Worm (Caenorhabditis elegans) whole organism, L1 larva: ENCODE data around the gene F43C1.5.

Source experiments
- C16A3.4 ChIP-seq: fragments of 150-350 bp; optimal IDR thresholded peaks from 2 replicates; lab custom pipeline; 2014; ENCODE audit warnings: missing biosample characterization, missing genetic modification characterization
- F16B12.6 ChIP-seq: fragments of 150-350 bp; optimal IDR thresholded peaks from 2 replicates; lab custom pipeline; 2014; ENCODE audit warnings: missing biosample characterization, missing genetic modification characterization
- Y116A8C.19 ChIP-seq: sonication (generic microtip); optimal IDR thresholded peaks from 2 replicates; lab custom pipeline; 2016; ENCODE audit warnings: missing compliant biosample characterization, missing genetic modification characterization, borderline replicate concordance
- alr-1 ChIP-seq: fragments of 200-800 bp; sonication (Bioruptor generic); optimal IDR thresholded peaks from 2 replicates; lab custom pipeline; 2018; ENCODE audit warnings: borderline replicate concordance, mild to moderate bottlenecking, missing genetic modification characterization, missing compliant biosample characterization
- ama-1 ChIP-seq: fragments of 150-350 bp; optimal IDR thresholded peaks from 2 replicates; lab custom pipeline; 2014
- ceh-8 ChIP-seq: fragments of 200-800 bp; sonication (Bioruptor generic); optimal IDR thresholded peaks from 2 replicates; lab custom pipeline; 2018; ENCODE audit warnings: mild to moderate bottlenecking, missing genetic modification characterization, moderate library complexity, missing compliant biosample characterization
- ceh-82 ChIP-seq, 3 experiments: fragments of 150-350 bp in 1 of 3; sonication (generic microtip) in 2 of 3; optimal IDR thresholded peaks; 2 replicates each; lab custom pipeline; 2014 to 2017; ENCODE audit warnings: missing biosample characterization in 3 of 3, missing genetic modification characterization in 3 of 3
- ceh-88 ChIP-seq: fragments of 200-800 bp; sonication (Bioruptor generic); IDR thresholded peaks from 2 replicates; pipeline ENCODE4 v1.3.6; 2022; ENCODE audit warnings: missing genetic modification characterization, missing compliant biosample characterization
- ceh-90 ChIP-seq: sonication (generic microtip); optimal IDR thresholded peaks from 2 replicates; lab custom pipeline; 2016; ENCODE audit warnings: missing genetic modification characterization, missing compliant biosample characterization
- dpl-1 ChIP-seq, 3 experiments: fragments of 150-350 bp in 2 of 3; sonication (generic microtip) in 1 of 3; optimal IDR thresholded peaks; 2 replicates each; lab custom pipeline; 2014 to 2017; ENCODE audit warnings: missing biosample characterization in 3 of 3, missing genetic modification characterization in 3 of 3, missing genetic modification reagents in 3 of 3
- dsc-1 ChIP-seq: sonication (generic microtip); optimal IDR thresholded peaks from 2 replicates; lab custom pipeline; 2016; ENCODE audit warnings: mild to moderate bottlenecking, missing genetic modification characterization, missing compliant biosample characterization
- efl-1 ChIP-seq, 4 experiments: fragments of 150-350 bp; optimal IDR thresholded peaks in 3 of 4; peaks in 1 of 4; 1 replicate in 1 of 4; 2 replicates in 3 of 4; lab custom pipeline; 2014; ENCODE audit warnings: missing biosample characterization in 2 of 4, missing genetic modification characterization in 2 of 4, missing genetic modification reagents in 2 of 4
- elt-3 ChIP-seq, 6 experiments: fragments of 150-350 bp in 1 of 6; sonication (generic microtip); optimal IDR thresholded peaks; 2 replicates each; lab custom pipeline; 2017 to 2018; ENCODE audit warnings: missing biosample characterization in 6 of 6, missing genetic modification characterization in 6 of 6, inconsistent platforms in 1 of 6
- fkh-10 ChIP-seq: sonication (generic microtip); optimal IDR thresholded peaks from 2 replicates; lab custom pipeline; 2017; ENCODE audit warnings: missing biosample characterization, missing genetic modification reagents, missing genetic modification characterization
- grh-1 ChIP-seq: fragments of 200-800 bp; sonication (Bioruptor generic); IDR thresholded peaks from 2 replicates; pipeline ENCODE4 v1.3.6; 2022; ENCODE audit warnings: missing genetic modification reagents, missing genetic modification characterization, missing compliant biosample characterization
- hlh-17 ChIP-seq: fragments of 200-800 bp; sonication (Bioruptor generic); optimal IDR thresholded peaks from 2 replicates; lab custom pipeline; 2018; ENCODE audit warnings: missing genetic modification characterization, mild to moderate bottlenecking, missing compliant biosample characterization, moderate library complexity, borderline replicate concordance
- irx-1 ChIP-seq: sonication (generic microtip); optimal IDR thresholded peaks from 2 replicates; lab custom pipeline; 2016; ENCODE audit warnings: missing genetic modification characterization, missing compliant biosample characterization
- lin-15B ChIP-seq: fragments of 150-350 bp; sonication (generic microtip); optimal IDR thresholded peaks from 3 replicates; lab custom pipeline; 2014; ENCODE audit warnings: missing biosample characterization, missing genetic modification characterization
- lin-35 ChIP-seq, 2 experiments: fragments of 150-350 bp; optimal IDR thresholded peaks; 2 replicates each; lab custom pipeline; 2014; ENCODE audit warnings: missing biosample characterization in 2 of 2, missing genetic modification characterization in 2 of 2, missing genetic modification reagents in 2 of 2
- lin-39 ChIP-seq: fragments of 150-350 bp; optimal IDR thresholded peaks from 2 replicates; lab custom pipeline; 2014; ENCODE audit warnings: missing biosample characterization, missing genetic modification reagents, missing genetic modification characterization
- mab-9 ChIP-seq: fragments of 200-800 bp; sonication (Bioruptor generic); IDR thresholded peaks from 2 replicates; pipeline ENCODE4 v1.3.6; 2022; ENCODE audit warnings: missing genetic modification reagents, missing genetic modification characterization, missing compliant biosample characterization
- mef-2 ChIP-seq: fragments of 150-350 bp; optimal IDR thresholded peaks from 2 replicates; lab custom pipeline; 2014; ENCODE audit warnings: missing biosample characterization, missing genetic modification characterization
- mep-1 ChIP-seq: fragments of 150-350 bp; optimal IDR thresholded peaks from 2 replicates; lab custom pipeline; 2014; ENCODE audit warnings: missing biosample characterization, missing genetic modification characterization
- nhr-19 ChIP-seq: fragments of 200-800 bp; sonication (Bioruptor generic); conservative IDR thresholded peaks from 2 replicates; pipeline ENCODE4 v1.3.6; 2022; ENCODE audit warnings: missing genetic modification characterization, missing compliant biosample characterization
- nhr-20 ChIP-seq: sonication (generic microtip); optimal IDR thresholded peaks from 2 replicates; lab custom pipeline; 2016; ENCODE audit warnings: mild to moderate bottlenecking, missing genetic modification characterization, missing compliant biosample characterization
- nhr-237 ChIP-seq: fragments of 150-350 bp; optimal IDR thresholded peaks from 2 replicates; lab custom pipeline; 2014; ENCODE audit warnings: missing biosample characterization, missing genetic modification characterization
- nhr-28 ChIP-seq: fragments of 150-350 bp; optimal IDR thresholded peaks from 2 replicates; lab custom pipeline; 2014; ENCODE audit warnings: missing biosample characterization, missing genetic modification characterization
- nhr-47 ChIP-seq: sonication (generic microtip); optimal IDR thresholded peaks from 2 replicates; lab custom pipeline; 2016; ENCODE audit warnings: mild to moderate bottlenecking, missing genetic modification characterization, moderate library complexity, missing compliant biosample characterization
- nhr-71 ChIP-seq: sonication (generic microtip); optimal IDR thresholded peaks from 2 replicates; lab custom pipeline; 2016; ENCODE audit warnings: mild to moderate bottlenecking, missing genetic modification characterization, moderate library complexity, missing compliant biosample characterization
- nhr-76 ChIP-seq: sonication (generic microtip); optimal IDR thresholded peaks from 2 replicates; lab custom pipeline; 2017; ENCODE audit warnings: missing biosample characterization, missing genetic modification characterization
- nhr-77 ChIP-seq: fragments of 150-350 bp; optimal IDR thresholded peaks from 2 replicates; lab custom pipeline; 2014; ENCODE audit warnings: missing biosample characterization, missing genetic modification characterization
- nhr-84 ChIP-seq: sonication (generic microtip); optimal IDR thresholded peaks from 2 replicates; lab custom pipeline; 2017; ENCODE audit warnings: missing biosample characterization, missing genetic modification characterization
- nhr-85 ChIP-seq: sonication (generic microtip); peaks from one replicate; lab custom pipeline; 2016; ENCODE audit warnings: missing genetic modification characterization, inconsistent platforms, missing compliant biosample characterization
- pax-3 ChIP-seq: fragments of 200-800 bp; sonication (Bioruptor generic); optimal IDR thresholded peaks from 2 replicates; lab custom pipeline; 2018; ENCODE audit warnings: mild to moderate bottlenecking, missing genetic modification characterization, moderate library complexity, missing compliant biosample characterization
- skn-1 ChIP-seq: fragments of 150-350 bp; optimal IDR thresholded peaks from 2 replicates; lab custom pipeline; 2014; ENCODE audit warnings: missing biosample characterization, missing genetic modification characterization
- snpc-4 ChIP-seq: fragments of 150-350 bp; optimal IDR thresholded peaks from 2 replicates; lab custom pipeline; 2014; ENCODE audit warnings: missing biosample characterization, missing genetic modification characterization
- snu-23 ChIP-seq: sonication (generic microtip); optimal IDR thresholded peaks from 2 replicates; lab custom pipeline; 2016; ENCODE audit warnings: missing genetic modification characterization, missing compliant biosample characterization
- sptf-1 ChIP-seq: fragments of 150-350 bp; optimal IDR thresholded peaks from 2 replicates; lab custom pipeline; 2014; ENCODE audit warnings: missing biosample characterization, missing genetic modification characterization
- sup-37 ChIP-seq: fragments of 200-800 bp; sonication (Bioruptor generic); optimal IDR thresholded peaks from 2 replicates; lab custom pipeline; 2018; ENCODE audit warnings: mild to moderate bottlenecking, missing genetic modification characterization, missing compliant biosample characterization
- swsn-7 ChIP-seq: sonication (generic microtip); optimal IDR thresholded peaks from 2 replicates; lab custom pipeline; 2016; ENCODE audit warnings: missing genetic modification characterization, missing compliant biosample characterization
- tbx-2 ChIP-seq: sonication (generic microtip); optimal IDR thresholded peaks from 2 replicates; lab custom pipeline; 2016; ENCODE audit warnings: missing genetic modification characterization, missing compliant biosample characterization
- tlp-1 ChIP-seq: fragments of 150-350 bp; optimal IDR thresholded peaks from 2 replicates; lab custom pipeline; 2014; ENCODE audit warnings: missing biosample characterization, missing genetic modification characterization
- unc-130 ChIP-seq: fragments of 150-350 bp; optimal IDR thresholded peaks from 2 replicates; lab custom pipeline; 2017; ENCODE audit warnings: missing biosample characterization, missing genetic modification characterization, inconsistent platforms
- unc-86 ChIP-seq: sonication (generic microtip); optimal IDR thresholded peaks from 2 replicates; lab custom pipeline; 2016; ENCODE audit warnings: missing genetic modification characterization, missing compliant biosample characterization
- vab-15 ChIP-seq: sonication (generic microtip); optimal IDR thresholded peaks from 2 replicates; lab custom pipeline; 2017; ENCODE audit warnings: missing genotype, mild to moderate bottlenecking, missing genetic modification characterization, missing compliant biosample characterization
- zag-1 ChIP-seq: fragments of 150-350 bp; optimal IDR thresholded peaks from 2 replicates; lab custom pipeline; 2014; ENCODE audit warnings: missing biosample characterization, missing genetic modification characterization
- ztf-11 ChIP-seq, 2 experiments: sonication (generic microtip); optimal IDR thresholded peaks; 2 replicates each; lab custom pipeline; 2016 to 2017; ENCODE audit warnings: missing genetic modification characterization in 2 of 2, missing biosample characterization in 1 of 2, missing compliant biosample characterization in 1 of 2
- ztf-4 ChIP-seq: fragments of 150-350 bp; optimal IDR thresholded peaks from 2 replicates; lab custom pipeline; 2014; ENCODE audit warnings: missing biosample characterization, missing genetic modification characterization

Gene F43C1.5

DNA sequence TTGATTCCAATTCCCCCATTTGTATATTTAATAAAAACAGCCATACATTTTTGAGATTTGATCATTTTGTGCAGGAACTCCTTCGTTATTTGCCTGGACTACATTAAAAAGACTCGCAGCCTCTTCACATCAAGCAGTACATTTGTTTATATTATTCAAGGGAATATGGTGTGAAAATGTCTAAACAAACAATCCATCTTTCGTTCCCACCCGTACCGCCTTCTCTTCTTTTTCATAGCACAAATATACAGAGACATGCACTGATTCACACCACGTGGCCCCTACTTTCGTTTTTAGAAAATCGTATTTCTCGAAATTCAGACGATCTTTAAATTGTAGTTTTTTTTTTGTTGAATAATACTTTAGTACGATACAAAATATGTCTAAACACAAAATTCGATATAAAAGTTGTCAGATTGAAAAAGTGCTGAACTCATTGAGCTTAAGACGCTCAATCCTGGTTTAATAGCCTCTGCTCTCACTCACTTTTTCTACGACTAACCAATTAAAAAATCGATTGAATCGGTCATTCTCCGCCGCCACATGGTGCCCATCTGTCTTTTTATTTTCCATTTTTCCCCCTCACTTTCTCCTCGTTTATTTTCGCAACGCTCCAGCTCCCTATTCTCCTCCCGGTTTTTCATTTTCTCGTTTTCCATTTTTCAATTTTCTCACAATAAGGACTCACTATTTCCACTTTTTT, 33.5 kb upstream of the F43C1.5 start (continued):
- TF ChIP-seq F16B12.6 (tag; lab: Kevin White, UChicago) (no peak), snpc-4 (tag; lab: Kevin White, UChicago) (no peak)

DNA sequence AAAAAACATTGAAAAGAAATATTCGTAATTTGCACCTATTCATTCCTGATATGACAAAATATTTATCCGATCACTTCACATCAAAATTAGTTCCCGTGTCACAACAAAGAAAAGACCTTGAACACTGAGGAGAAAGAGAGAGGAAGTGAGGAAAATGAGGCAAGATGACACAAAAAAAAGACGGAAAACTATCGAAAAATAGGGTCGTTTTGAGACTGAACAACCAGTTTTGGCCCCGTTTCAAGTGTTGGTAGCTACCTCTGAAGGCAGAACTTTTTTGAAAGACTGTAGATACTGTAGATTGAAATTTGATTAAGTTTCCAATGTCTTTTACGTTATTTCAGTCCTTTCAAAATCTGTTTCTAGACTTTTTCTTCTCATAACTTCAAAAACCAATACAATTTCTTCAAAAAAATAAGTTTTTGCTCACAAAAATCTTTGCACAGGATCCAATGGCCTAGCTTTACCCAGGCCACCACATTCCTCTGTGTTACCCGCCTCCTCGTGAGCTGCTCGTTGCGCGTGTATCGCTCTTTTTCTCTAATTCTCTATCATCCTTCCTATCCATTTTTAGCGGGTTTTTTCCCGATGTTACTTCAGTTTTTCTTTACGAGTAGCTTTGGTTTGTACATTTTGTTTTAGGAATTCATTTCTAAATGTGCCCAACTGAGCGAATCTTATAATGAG, 32.5 kb upstream of the F43C1.5 start:
- no peak for TF ChIP-seq ztf-4 (tag; lab: Kevin White, UChicago)
- peak; percentile 59 for TF ChIP-seq lin-15B (tag; lab: Kevin White, UChicago)
- TF ChIP-seq nhr-20 (tag; lab: Kevin White, UChicago): peak; percentile 50
- no peak for TF ChIP-seq Y116A8C.19 (tag; lab: Kevin White, UChicago)
- no peak for TF ChIP-seq vab-15
- TF ChIP-seq ceh-90 (tag; lab: Kevin White, UChicago): peak; percentile 82
- peak; percentile 56 for TF ChIP-seq nhr-19 (GFP tag; lab: Robert Waterston, UW)
- no peak for TF ChIP-seq nhr-76
- TF ChIP-seq unc-86 (tag; lab: Kevin White, UChicago): peak; percentile 73
- TF ChIP-seq hlh-17: no peak
- peak; percentile 75 for TF ChIP-seq skn-1 (tag; lab: Kevin White, UChicago)
- TF ChIP-seq snpc-4 (tag; lab: Kevin White, UChicago): peak; percentile 51
- TF ChIP-seq irx-1 (tag; lab: Kevin White, UChicago): peak; percentile 71
- peak; percentile 84 for TF ChIP-seq nhr-71 (tag; lab: Kevin White, UChicago)
- no peak for TF ChIP-seq alr-1
- TF ChIP-seq swsn-7 (tag; lab: Kevin White, UChicago): peak; percentile 55
- peak; percentile 18 to 85 (median 30) for TF ChIP-seq ceh-82 (tag; optimal IDR thresholded peaks at IDR 0.05; lab: Kevin White, UChicago)
- TF ChIP-seq fkh-10: peak; percentile 42
- no peak for TF ChIP-seq nhr-237 (tag; lab: Kevin White, UChicago)
- TF ChIP-seq ztf-11 (tag; optimal IDR thresholded peaks at IDR 0.05; lab: Kevin White, UChicago): peak in 1 of 2 experiments; percentile 58
- peak; percentile 47 to 71 (median 47) for TF ChIP-seq dpl-1 (GFP tag; optimal IDR thresholded peaks at IDR 0.05; lab: Kevin White, UChicago)
- no peak for TF ChIP-seq mab-9 (GFP tag; lab: Robert Waterston, UW)
- peak; percentile 76 for TF ChIP-seq nhr-85 (tag; lab: Kevin White, UChicago)
- TF ChIP-seq unc-130: no peak
- no peak for TF ChIP-seq lin-39
- no peak for TF ChIP-seq nhr-28
- TF ChIP-seq mep-1 (tag; lab: Kevin White, UChicago): peak; percentile 56
- TF ChIP-seq grh-1 (GFP tag; lab: Robert Waterston, UW): no peak
- TF ChIP-seq efl-1 (optimal IDR thresholded peaks at IDR 0.05; lab: Kevin White, UChicago): peak; percentile 67 to 74
- TF ChIP-seq efl-1 (GFP tag; optimal IDR thresholded peaks at IDR 0.05 in 1 of 2; lab: Kevin White, UChicago): peak; percentile 56 to 94
- TF ChIP-seq tbx-2 (tag; lab: Kevin White, UChicago): peak; percentile 65
- peak; percentile 2 for TF ChIP-seq nhr-77
- TF ChIP-seq nhr-84 (tag; lab: Kevin White, UChicago): no peak
- TF ChIP-seq pax-3 (tag; lab: Kevin White, UChicago): peak; percentile 64
- peak; percentile 21 for TF ChIP-seq C16A3.4 (tag; lab: Kevin White, UChicago)
- TF ChIP-seq ceh-8 (GFP tag; lab: Kevin White, UChicago): no peak
- peak in 1 of 2 experiments; percentile 69 for TF ChIP-seq lin-35 (GFP tag; optimal IDR thresholded peaks at IDR 0.05; lab: Kevin White, UChicago)
- TF ChIP-seq mef-2 (tag; lab: Kevin White, UChicago): no peak
- TF ChIP-seq snu-23 (GFP tag; lab: Kevin White, UChicago): peak; percentile 60
- no peak for TF ChIP-seq elt-3 (tag; optimal IDR thresholded peaks at IDR 0.05; lab: Kevin White, UChicago)
- no peak for TF ChIP-seq zag-1 (tag; lab: Kevin White, UChicago)
- peak; percentile 40 for TF ChIP-seq dsc-1 (tag; lab: Kevin White, UChicago)
- no peak for TF ChIP-seq tlp-1 (tag; lab: Kevin White, UChicago)
- TF ChIP-seq sptf-1: no peak
- TF ChIP-seq ama-1 (lab: Kevin White, UChicago): no peak
- TF ChIP-seq ceh-88: peak; percentile 38; the same call in 1 of the 2 replicates
- TF ChIP-seq sup-37 (GFP tag; lab: Kevin White, UChicago): no peak
- TF ChIP-seq nhr-47 (tag; lab: Kevin White, UChicago): peak; percentile 66
